Fruit fly (Drosophila melanogaster) whole organism, embryonic: ENCODE measurements around the gene CG31008.
A peak's percentile ranks its signal among the peaks of the same experiment; 100 is the strongest.

ENCODE experiments used
- Bgb ChIP-seq: fragments of 200-800 bp; sonication (Bioruptor generic); IDR thresholded peaks from 2 replicates; pipeline ENCODE4 v1.3.6; 2022; ENCODE audit warnings: missing biosample characterization, missing genetic modification characterization; ENCODE audit not compliant: partially characterized antibody
- CG10267 ChIP-seq: fragments of 200-800 bp; sonication (Bioruptor generic); optimal IDR thresholded peaks from 2 replicates; lab custom pipeline; 2018; ENCODE audit warnings: missing biosample characterization, mild to moderate bottlenecking, missing genetic modification characterization, moderate library complexity
- CG10543 ChIP-seq: fragments of 200-800 bp; sonication (Bioruptor generic); optimal IDR thresholded peaks from 3 replicates; lab custom pipeline; 2017; ENCODE audit warnings: missing biosample characterization, mild to moderate bottlenecking, missing genetic modification characterization, moderate library complexity
- CG11504 ChIP-seq: fragments of 200-800 bp; sonication (Bioruptor generic); optimal IDR thresholded peaks from 3 replicates; lab custom pipeline; 2019; ENCODE audit warnings: missing biosample characterization, mild to moderate bottlenecking, missing genetic modification characterization, moderate library complexity
- CG12155 ChIP-seq: fragments of 200-800 bp; sonication (Bioruptor generic); optimal IDR thresholded peaks from 3 replicates; lab custom pipeline; 2016; ENCODE audit warnings: missing biosample characterization, missing genetic modification characterization
- CG12769 ChIP-seq: fragments of 200-800 bp; sonication (Bioruptor generic); optimal IDR thresholded peaks from 2 replicates; lab custom pipeline; 2019; ENCODE audit warnings: missing biosample characterization, mild to moderate bottlenecking, missing genetic modification characterization, moderate library complexity
- CG13894 ChIP-seq: fragments of 200-800 bp; sonication (Bioruptor generic); optimal IDR thresholded peaks from 3 replicates; lab custom pipeline; 2018; ENCODE audit warnings: missing biosample characterization, mild to moderate bottlenecking, missing genetic modification characterization, moderate library complexity
- CG14710 ChIP-seq: fragments of 200-800 bp; sonication (Bioruptor generic); optimal IDR thresholded peaks from 3 replicates; lab custom pipeline; 2019; ENCODE audit warnings: missing biosample characterization, mild to moderate bottlenecking, missing genetic modification characterization, moderate library complexity
- CG15269 ChIP-seq: fragments of 200-800 bp; sonication (Bioruptor generic); optimal IDR thresholded peaks from 2 replicates; lab custom pipeline; 2018; ENCODE audit warnings: missing biosample characterization, mild to moderate bottlenecking, missing genetic modification characterization, moderate library complexity
- CG15696 ChIP-seq: fragments of 200-800 bp; sonication (Bioruptor generic); optimal IDR thresholded peaks from 2 replicates; lab custom pipeline; 2019; ENCODE audit warnings: missing biosample characterization, mild to moderate bottlenecking, missing genetic modification characterization, moderate library complexity
- CG1603 ChIP-seq: fragments of 200-800 bp; sonication (Bioruptor generic); optimal IDR thresholded peaks from 2 replicates; lab custom pipeline; 2019; ENCODE audit warnings: missing biosample characterization, mild to moderate bottlenecking, missing genetic modification characterization, moderate library complexity
- CG17186 ChIP-seq: fragments of 200-800 bp; sonication (Bioruptor generic); optimal IDR thresholded peaks from 3 replicates; lab custom pipeline; 2017; ENCODE audit warnings: missing biosample characterization, missing genetic modification reagents, missing genetic modification characterization
- CG17829 ChIP-seq: fragments of 200-800 bp; optimal IDR thresholded peaks from 2 replicates; lab custom pipeline; 2019; ENCODE audit warnings: missing biosample characterization, mild to moderate bottlenecking, missing genetic modification characterization, moderate library complexity
- CG2116 ChIP-seq: fragments of 200-800 bp; sonication (Bioruptor generic); optimal IDR thresholded peaks from 3 replicates; lab custom pipeline; 2018; ENCODE audit warnings: missing biosample characterization, mild to moderate bottlenecking, missing genetic modification characterization
- CG2712 ChIP-seq: fragments of 200-800 bp; optimal IDR thresholded peaks from 3 replicates; lab custom pipeline; 2019; ENCODE audit warnings: missing biosample characterization, mild to moderate bottlenecking, missing genetic modification characterization, moderate library complexity
- CG33213 ChIP-seq: fragments of 200-800 bp; sonication (Bioruptor generic); optimal IDR thresholded peaks from 3 replicates; lab custom pipeline; 2016; ENCODE audit warnings: missing biosample characterization, missing genetic modification characterization
- CG3847 ChIP-seq: fragments of 200-800 bp; sonication (Bioruptor generic); IDR thresholded peaks from 2 replicates; pipeline ENCODE4 v1.3.6; 2022; ENCODE audit warnings: missing biosample characterization, missing genetic modification characterization
- CrebB ChIP-seq: fragments of 200-800 bp; sonication (Bioruptor generic); optimal IDR thresholded peaks from 3 replicates; lab custom pipeline; 2018; ENCODE audit warnings: missing biosample characterization, mild to moderate bottlenecking, missing genetic modification characterization
- Dp ChIP-seq: fragments of 200-800 bp; sonication (Bioruptor generic); optimal IDR thresholded peaks from 2 replicates; lab custom pipeline; 2018; ENCODE audit warnings: missing biosample characterization, mild to moderate bottlenecking, missing genetic modification characterization, moderate library complexity
- Dref ChIP-seq: fragments of 200-800 bp; sonication (Bioruptor generic); IDR thresholded peaks from 2 replicates; pipeline ENCODE4 v1.3.6; 2022; ENCODE audit warnings: missing biosample characterization, missing genetic modification characterization
- Ets65A ChIP-seq: fragments of 200-800 bp; sonication (Bioruptor generic); peaks from one replicate; lab custom pipeline; 2016; ENCODE audit warnings: missing biosample characterization, missing genetic modification characterization
- Hand ChIP-seq: fragments of 200-800 bp; sonication (Bioruptor generic); optimal IDR thresholded peaks from 2 replicates; lab custom pipeline; 2017; ENCODE audit warnings: mild to moderate bottlenecking, missing biosample characterization, missing genetic modification reagents, missing genetic modification characterization
- HmgD ChIP-seq: fragments of 200-800 bp; sonication (Bioruptor generic); optimal IDR thresholded peaks from 3 replicates; lab custom pipeline; 2016; ENCODE audit warnings: missing biosample characterization, missing genetic modification characterization
- Hmr ChIP-seq: fragments of 200-800 bp; sonication (Bioruptor generic); optimal IDR thresholded peaks from 3 replicates; lab custom pipeline; 2017; ENCODE audit warnings: mild to moderate bottlenecking, missing biosample characterization, missing genetic modification reagents, missing genetic modification characterization
- Hsf ChIP-seq: fragments of 200-800 bp; sonication (Bioruptor generic); optimal IDR thresholded peaks from 3 replicates; lab custom pipeline; 2016; ENCODE audit warnings: missing biosample characterization, missing genetic modification characterization
- Lhr ChIP-seq: fragments of 200-800 bp; sonication (Bioruptor generic); optimal IDR thresholded peaks from 3 replicates; lab custom pipeline; 2017; ENCODE audit warnings: mild to moderate bottlenecking, missing biosample characterization, missing genetic modification reagents, missing genetic modification characterization
- Mes4 ChIP-seq: fragments of 200-800 bp; sonication (Bioruptor generic); optimal IDR thresholded peaks from 2 replicates; lab custom pipeline; 2016; ENCODE audit warnings: missing biosample characterization, missing genetic modification characterization
- Opbp ChIP-seq: fragments of 200-800 bp; sonication (Bioruptor generic); IDR thresholded peaks from 3 replicates; pipeline ENCODE4 v1.3.6; 2022; ENCODE audit warnings: missing biosample characterization, missing genetic modification characterization; ENCODE audit not compliant: partially characterized antibody
- Sin3A ChIP-seq: fragments of >200 bp; optimal IDR thresholded peaks from 2 replicates; lab custom pipeline; 2018
- Sry-δ ChIP-seq: fragments of 200-800 bp; sonication (Bioruptor generic); optimal IDR thresholded peaks from 2 replicates; lab custom pipeline; 2016; ENCODE audit warnings: missing biosample characterization, missing genetic modification characterization
- Ssrp ChIP-seq: fragments of 200-800 bp; sonication (Bioruptor generic); optimal IDR thresholded peaks from 2 replicates; lab custom pipeline; 2018; ENCODE audit warnings: missing biosample characterization, mild to moderate bottlenecking, missing genetic modification characterization, moderate library complexity
- az2 ChIP-seq: fragments of 200-800 bp; sonication (Bioruptor generic); optimal IDR thresholded peaks from 3 replicates; lab custom pipeline; 2016; ENCODE audit warnings: missing biosample characterization, missing genetic modification characterization
- cato ChIP-seq: fragments of 200-800 bp; sonication (Bioruptor generic); optimal IDR thresholded peaks from 2 replicates; lab custom pipeline; 2016; ENCODE audit warnings: missing biosample characterization, missing genetic modification characterization, borderline replicate concordance
- corto ChIP-seq: fragments of 200-800 bp; sonication (Bioruptor generic); optimal IDR thresholded peaks from 2 replicates; lab custom pipeline; 2016; ENCODE audit warnings: missing biosample characterization, mild to moderate bottlenecking, missing genetic modification characterization, moderate library complexity
- crc ChIP-seq: fragments of 200-800 bp; sonication (Bioruptor generic); optimal IDR thresholded peaks from 2 replicates; lab custom pipeline; 2016; ENCODE audit warnings: missing biosample characterization, missing genetic modification characterization
- croc ChIP-seq: fragments of 200-800 bp; sonication (Bioruptor generic); conservative IDR thresholded peaks from 3 replicates; pipeline ENCODE4 v1.3.6; 2022; ENCODE audit warnings: missing biosample characterization, missing genetic modification characterization
- fd102C ChIP-seq: fragments of 200-800 bp; sonication (Bioruptor generic); optimal IDR thresholded peaks from 2 replicates; lab custom pipeline; 2018; ENCODE audit warnings: missing biosample characterization, mild to moderate bottlenecking, missing genetic modification characterization, moderate library complexity
- fd96Cb ChIP-seq: fragments of 200-800 bp; sonication (Bioruptor generic); optimal IDR thresholded peaks from 2 replicates; lab custom pipeline; 2018; ENCODE audit warnings: missing biosample characterization, mild to moderate bottlenecking, missing genetic modification characterization, moderate library complexity
- hbn ChIP-seq: fragments of 200-800 bp; sonication (Bioruptor generic); IDR thresholded peaks from 2 replicates; pipeline ENCODE4 v1.3.6; 2022; ENCODE audit warnings: missing biosample characterization, missing genetic modification characterization; ENCODE audit not compliant: partially characterized antibody
- insv ChIP-seq, 2 experiments: fragments of 200-800 bp; sonication (Bioruptor generic); optimal IDR thresholded peaks; 3 replicates each; lab custom pipeline; 2016 to 2018; ENCODE audit warnings: missing biosample characterization in 2 of 2, missing genetic modification characterization in 2 of 2
- knrl ChIP-seq: fragments of 200-800 bp; sonication (Bioruptor generic); IDR thresholded peaks from 3 replicates; pipeline ENCODE4 v1.3.6; 2022; ENCODE audit warnings: missing biosample characterization, missing genetic modification characterization; ENCODE audit not compliant: partially characterized antibody
- phol ChIP-seq: fragments of 200-800 bp; sonication (Bioruptor generic); optimal IDR thresholded peaks from 3 replicates; lab custom pipeline; 2018; ENCODE audit warnings: missing biosample characterization, mild to moderate bottlenecking, missing genetic modification characterization, moderate library complexity
- psq ChIP-seq: fragments of 200-800 bp; sonication (Bioruptor generic); optimal IDR thresholded peaks from 2 replicates; lab custom pipeline; 2017; ENCODE audit warnings: missing biosample characterization, missing genetic modification characterization
- pzg ChIP-seq: fragments of 200-800 bp; sonication (Bioruptor generic); optimal IDR thresholded peaks from 3 replicates; lab custom pipeline; 2018; ENCODE audit warnings: missing biosample characterization, mild to moderate bottlenecking, missing genetic modification characterization, moderate library complexity
- sr ChIP-seq: fragments of 200-800 bp; sonication (Bioruptor generic); IDR thresholded peaks from 3 replicates; pipeline ENCODE4 v1.3.6; 2022; ENCODE audit warnings: missing biosample characterization, missing genetic modification characterization
- stwl ChIP-seq: fragments of 200-800 bp; sonication (Bioruptor generic); optimal IDR thresholded peaks from 3 replicates; lab custom pipeline; 2018; ENCODE audit warnings: missing biosample characterization, mild to moderate bottlenecking, missing genetic modification characterization, moderate library complexity
- sug ChIP-seq: fragments of 200-800 bp; optimal IDR thresholded peaks from 2 replicates; lab custom pipeline; 2019; ENCODE audit warnings: missing biosample characterization, mild to moderate bottlenecking, missing genetic modification characterization, moderate library complexity
- trem ChIP-seq: fragments of 200-800 bp; optimal IDR thresholded peaks from 3 replicates; lab custom pipeline; 2019; ENCODE audit warnings: missing biosample characterization, mild to moderate bottlenecking, missing genetic modification characterization, moderate library complexity
- trh ChIP-seq: fragments of 200-800 bp; sonication (Bioruptor generic); optimal IDR thresholded peaks from 2 replicates; lab custom pipeline; 2016; ENCODE audit warnings: missing biosample characterization, missing genetic modification characterization
- zen ChIP-seq: fragments of 200-800 bp; sonication (Bioruptor generic); optimal IDR thresholded peaks from 3 replicates; lab custom pipeline; 2018; ENCODE audit warnings: missing biosample characterization, mild to moderate bottlenecking, missing genetic modification characterization, moderate library complexity

CG31008 gene

DNA sequence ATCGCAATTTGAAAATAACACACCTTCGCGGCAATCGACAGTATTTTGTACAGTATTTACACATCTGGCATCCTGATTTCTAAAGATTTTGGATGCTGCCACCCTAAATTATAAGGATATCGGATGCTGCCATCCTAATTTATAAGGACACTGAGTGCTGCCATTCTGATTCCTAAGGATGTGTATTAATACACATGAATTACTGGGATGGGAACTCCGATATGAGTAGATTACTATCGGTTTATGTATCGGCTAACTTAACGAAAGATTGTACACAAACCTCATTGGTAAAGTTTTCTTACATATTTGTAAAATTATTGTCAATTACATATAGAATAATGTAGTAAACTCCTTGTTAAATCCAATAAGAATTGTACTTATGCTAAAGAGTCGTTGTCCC, 43.5 kb downstream of the CG31008 start:
- TF ChIP-seq phol (tag; lab: Kevin White, UChicago) = peak; percentile 22
- TF ChIP-seq cato (GFP tag; lab: Kevin White, UChicago) = no peak
- TF ChIP-seq pzg (GFP tag; lab: Kevin White, UChicago) = peak; percentile 48
- TF ChIP-seq CG17829 (tag; lab: Kevin White, UChicago) = peak; percentile 15
- TF ChIP-seq Dp (GFP tag; lab: Kevin White, UChicago) = peak; percentile 75
- TF ChIP-seq crc (GFP tag; lab: Kevin White, UChicago) = no peak
- peak; percentile 39 for TF ChIP-seq CG1603
- TF ChIP-seq sr (GFP tag; lab: Robert Waterston, UW) = no peak
- TF ChIP-seq CG10543 (GFP tag; lab: Kevin White, UChicago) = no peak
- no peak for TF ChIP-seq Mes4 (GFP tag; lab: Kevin White, UChicago)
- peak; percentile 5 for TF ChIP-seq CG15696 (tag; lab: Kevin White, UChicago)
- TF ChIP-seq fd96Cb (tag; lab: Kevin White, UChicago) = no peak
- peak; percentile 41 for TF ChIP-seq HmgD (GFP tag; lab: Kevin White, UChicago)
- TF ChIP-seq CG14710 (tag; lab: Kevin White, UChicago) = peak; percentile 54
- no peak for TF ChIP-seq CG12769 (tag; lab: Kevin White, UChicago)
- peak; percentile 47; the same call in 1 of the 2 replicates for TF ChIP-seq CG3847 (GFP tag; lab: Robert Waterston, UW)
- TF ChIP-seq trh (GFP tag; lab: Kevin White, UChicago) = no peak
- peak; percentile 62 for TF ChIP-seq trem (tag; lab: Kevin White, UChicago)
- no peak for TF ChIP-seq croc (GFP tag; lab: Robert Waterston, UW)
- TF ChIP-seq insv (GFP tag; optimal IDR thresholded peaks at IDR 0.05; lab: Kevin White, UChicago) = peak; percentile 81 to 99
- no peak for TF ChIP-seq CG15269
- peak; percentile 78 for TF ChIP-seq Lhr (GFP tag; lab: Kevin White, UChicago)
- TF ChIP-seq fd102C = no peak
- TF ChIP-seq CG12155 (GFP tag; lab: Kevin White, UChicago) = no peak
- no peak for TF ChIP-seq az2 (GFP tag; lab: Kevin White, UChicago)
- TF ChIP-seq CG11504 (tag; lab: Kevin White, UChicago) = peak; percentile 20
- TF ChIP-seq Opbp (GFP tag; lab: Robert Waterston, UW) = 0 out of 3 replicates have a peak, but pooled peaks have one; percentile 6
- TF ChIP-seq CG2712 (tag; lab: Kevin White, UChicago) = no peak
- TF ChIP-seq Sin3A (lab: Kevin White, UChicago) = no peak
- peak; percentile 77 for TF ChIP-seq stwl (tag; lab: Kevin White, UChicago)
- TF ChIP-seq CG2116 (GFP tag; lab: Kevin White, UChicago) = peak; percentile 47
- peak; percentile 34; the same call in 1 of the 2 replicates for TF ChIP-seq Bgb (GFP tag; lab: Robert Waterston, UW)
- no peak for TF ChIP-seq psq (GFP tag; lab: Kevin White, UChicago)
- no peak for TF ChIP-seq Hsf (GFP tag; lab: Kevin White, UChicago)
- peak; percentile 63 for TF ChIP-seq zen (tag; lab: Kevin White, UChicago)
- TF ChIP-seq Hmr (GFP tag; lab: Kevin White, UChicago) = peak; percentile 48
- no peak for TF ChIP-seq Hand (GFP tag; lab: Kevin White, UChicago)
- TF ChIP-seq Ets65A (GFP tag; lab: Kevin White, UChicago) = peak; percentile 61
- TF ChIP-seq Dref (GFP tag; lab: Robert Waterston, UW) = 0 out of 2 replicates have a peak, but pooled peaks have one; percentile 25
- TF ChIP-seq corto (GFP tag; lab: Kevin White, UChicago) = no peak
- TF ChIP-seq CG17186 = no peak
- no peak for TF ChIP-seq CG13894 (tag; lab: Kevin White, UChicago)
- TF ChIP-seq knrl (GFP tag; lab: Robert Waterston, UW) = peak; percentile 49; the same call in 2 of the 3 replicates
- no peak for TF ChIP-seq Ssrp (tag; lab: Kevin White, UChicago)
- TF ChIP-seq hbn (GFP tag; lab: Robert Waterston, UW) = no peak
- TF ChIP-seq sug = no peak
- peak; percentile 38 for TF ChIP-seq CG33213
- peak; percentile 56 for TF ChIP-seq CG10267
- no peak for TF ChIP-seq CrebB
- TF ChIP-seq Sry-δ (GFP tag; lab: Kevin White, UChicago) = peak; percentile 47
